Fruit fly (Drosophila melanogaster) S2 (cell line): ENCODE results near the gene Fer2.

ENCODE experiments used
- CG8478 ChIP-seq: fragments of >200 bp; optimal IDR thresholded peaks from 2 replicates; lab custom pipeline; 2018
- CTCF ChIP-seq, 2 experiments: fragments of >200 bp; optimal IDR thresholded peaks; 2 replicates each; lab custom pipeline; 2018

DNA sequence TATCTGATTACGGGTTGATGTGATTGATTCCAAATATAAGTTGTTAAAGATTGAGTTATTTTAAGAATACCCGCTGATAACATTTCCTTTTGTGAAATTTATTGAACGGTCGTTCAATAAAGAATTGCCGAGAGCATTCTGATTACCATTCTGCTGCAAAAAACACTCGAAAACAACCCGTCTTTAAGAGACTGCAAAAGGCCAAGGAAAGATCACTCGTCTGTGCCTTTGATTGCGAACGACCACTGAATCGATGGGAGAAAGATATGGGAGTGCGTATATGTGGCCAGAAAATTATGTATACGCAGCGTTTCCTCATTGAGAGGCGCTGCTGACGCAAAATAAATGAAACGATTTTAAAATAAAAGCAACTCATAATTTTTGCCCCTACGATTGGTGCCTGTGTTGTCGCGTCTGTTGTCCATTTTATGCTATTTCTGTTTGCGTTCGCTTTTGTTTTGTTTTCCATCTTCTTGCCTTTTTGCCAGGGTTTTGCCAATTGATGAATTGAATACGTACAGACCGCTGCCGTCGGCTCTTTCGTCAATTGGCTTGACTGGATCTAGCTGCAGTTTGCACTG is 39.2 kb upstream of the Fer2 start:
- TF ChIP-seq CG8478 (lab: Kevin White, UChicago) (no peak), CTCF (optimal IDR thresholded peaks at IDR 0.05; lab: Kevin White, UChicago) (no peak)
